Fruit fly (Drosophila melanogaster): ENCODE data around the gene msk.

The msk gene

DNA sequence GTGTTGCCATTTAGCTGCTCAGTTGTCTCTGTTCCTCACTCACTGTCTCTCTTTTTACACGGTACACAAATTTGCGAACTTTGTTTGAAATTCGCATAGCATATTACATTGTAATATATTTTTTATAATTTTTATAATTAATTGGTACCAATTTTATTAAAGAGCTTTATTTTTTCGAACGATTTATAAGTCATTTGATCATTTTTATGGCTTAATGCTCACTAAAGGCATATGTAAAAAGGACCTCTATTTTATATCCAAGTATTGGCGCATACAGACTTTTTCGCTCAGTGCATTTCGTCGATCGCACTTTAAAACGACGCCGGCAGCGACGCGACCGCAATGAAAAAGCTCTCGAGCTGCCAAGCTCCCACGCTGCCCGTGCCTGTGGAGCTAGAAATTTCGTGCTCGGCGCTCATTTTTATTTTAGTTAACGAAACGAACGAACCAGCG is 19.8 kb upstream of the msk start (continued):
- TF ChIP-seq bcd (GFP tag; optimal IDR thresholded peaks at IDR 0.05) (peak; percentile 97), PHDP (tag; optimal IDR thresholded peaks at IDR 0.05) (peak; percentile 97), HmgZ (tag; optimal IDR thresholded peaks at IDR 0.05) (peak; percentile 97), prd (optimal IDR thresholded peaks at IDR 0.05) (no peak), prd (GFP tag; IDR thresholded peaks at IDR 0.05) (peak; percentile 95), CG12299 (tag; optimal IDR thresholded peaks at IDR 0.05) (peak; percentile 94), CG10366 (GFP tag; IDR thresholded peaks at IDR 0.05) (peak; percentile 94), Aef1 (GFP tag; IDR thresholded peaks at IDR 0.05) (peak; percentile 96), lilli (GFP tag; optimal IDR thresholded peaks at IDR 0.05) (peak; percentile 96), CG3838 (GFP tag; optimal IDR thresholded peaks at IDR 0.05) (peak; percentile 67), CG6765 (GFP tag; optimal IDR thresholded peaks at IDR 0.05) (peak; percentile 95), CG17912 (GFP tag; optimal IDR thresholded peaks at IDR 0.05) (peak; percentile 67), Xrp1 (GFP tag; IDR thresholded peaks at IDR 0.05) (peak; percentile 87), inv (GFP tag; IDR thresholded peaks at IDR 0.05; ENCODE audit: partially characterized antibody) (no peak), CG1602 (GFP tag; optimal IDR thresholded peaks at IDR 0.05) (peak; percentile 89), CG2889 (GFP tag; IDR thresholded peaks at IDR 0.05) (peak; percentile 93), CG10267 (tag; optimal IDR thresholded peaks at IDR 0.05) (peak; percentile 76), Nf-YC (tag; optimal IDR thresholded peaks at IDR 0.05) (peak; percentile 88), NfI (GFP tag; optimal IDR thresholded peaks at IDR 0.05) (peak; percentile 97), Bgb (GFP tag; IDR thresholded peaks at IDR 0.05; ENCODE audit: partially characterized antibody) (no peak), CG12391 (tag; optimal IDR thresholded peaks at IDR 0.05) (peak; percentile 95), maf-S (GFP tag; optimal IDR thresholded peaks at IDR 0.05) (peak; percentile 79), NC2β (GFP tag; optimal IDR thresholded peaks at IDR 0.05) (peak; percentile 36), chif (GFP tag; optimal IDR thresholded peaks at IDR 0.05) (peak; percentile 49 to 70), CG15601 (tag; optimal IDR thresholded peaks at IDR 0.05) (peak; percentile 63), CG18599 (GFP tag; optimal IDR thresholded peaks at IDR 0.05) (peak; percentile 99), Scr (GFP tag; IDR thresholded peaks at IDR 0.05; ENCODE audit: partially characterized antibody) (no peak), odd (GFP tag; optimal IDR thresholded peaks at IDR 0.05) (peak; percentile 96), btn (GFP tag; optimal IDR thresholded peaks at IDR 0.05) (peak; percentile 27), HLHmδ (GFP tag; optimal IDR thresholded peaks at IDR 0.05) (no peak), CG3847 (GFP tag; IDR thresholded peaks at IDR 0.05) (peak; percentile 98), CG30020 (tag; optimal IDR thresholded peaks at IDR 0.05) (no peak), Neu2 (GFP tag; optimal IDR thresholded peaks at IDR 0.05; ENCODE audit: borderline replicate concordance) (no peak), HmgD (GFP tag; optimal IDR thresholded peaks at IDR 0.05) (peak; percentile 29), CG6254 (GFP tag; optimal IDR thresholded peaks at IDR 0.05) (peak; percentile 68), CG17802 (tag; optimal IDR thresholded peaks at IDR 0.05) (peak; percentile 55), trem (tag; optimal IDR thresholded peaks at IDR 0.05) (no peak), cas (GFP tag; IDR thresholded peaks at IDR 0.05) (peak; percentile 90), CG10147 (GFP tag; optimal IDR thresholded peaks at IDR 0.05) (peak; percentile 98), Max (GFP tag; optimal IDR thresholded peaks at IDR 0.05) (peak; percentile 94), CG7987 (GFP tag; optimal IDR thresholded peaks at IDR 0.05) (peak; percentile 81), B-H1 (GFP tag; IDR thresholded peaks at IDR 0.05) (peak; percentile 87; the same call in 2 of the 3 replicates), sr (GFP tag; IDR thresholded peaks at IDR 0.05) (peak; percentile 59; the same call in 1 of the 3 replicates), E2f1 (GFP tag; IDR thresholded peaks at IDR 0.05) (peak; percentile 91), CG9817 (tag; optimal IDR thresholded peaks at IDR 0.05) (peak; percentile 97), CG4282 (GFP tag; optimal IDR thresholded peaks at IDR 0.05) (peak; percentile 66), CG31224 (GFP tag; IDR thresholded peaks at IDR 0.05) (peak; percentile 94), ci (GFP tag; IDR thresholded peaks at IDR 0.05) (peak; percentile 83), YL-1 (GFP tag; optimal IDR thresholded peaks at IDR 0.05) (peak; percentile 87), Lim3 (GFP tag; IDR thresholded peaks at IDR 0.05) (peak; percentile 71), gfzf (GFP tag; optimal IDR thresholded peaks at IDR 0.05) (no peak)

Data from whole organism, embryonic.